Fruit fly (Drosophila melanogaster) whole organism, embryonic: ENCODE measurements around the gene Polr1F.

ENCODE experiments used
- Adf1 ChIP-seq: fragments of 200-800 bp; sonication (Bioruptor generic); IDR thresholded peaks from 2 replicates; pipeline ENCODE4 v1.3.6; 2022; ENCODE audit warnings: missing biosample characterization, missing genetic modification characterization
- BtbVII ChIP-seq: fragments of 200-800 bp; sonication (Bioruptor generic); optimal IDR thresholded peaks from 3 replicates; lab custom pipeline; 2017; ENCODE audit warnings: missing biosample characterization, mild to moderate bottlenecking, missing genetic modification characterization
- CG1024 ChIP-seq: fragments of 200-800 bp; sonication (Bioruptor generic); IDR thresholded peaks from 2 replicates; pipeline ENCODE4 v1.3.6; 2022; ENCODE audit warnings: missing biosample characterization, missing genetic modification characterization
- CG10462 ChIP-seq: fragments of 200-800 bp; sonication (Bioruptor generic); optimal IDR thresholded peaks from 2 replicates; lab custom pipeline; 2016; ENCODE audit warnings: missing biosample characterization, missing genetic modification characterization
- CG14710 ChIP-seq: fragments of 200-800 bp; sonication (Bioruptor generic); optimal IDR thresholded peaks from 3 replicates; lab custom pipeline; 2019; ENCODE audit warnings: missing biosample characterization, mild to moderate bottlenecking, missing genetic modification characterization, moderate library complexity
- CG16813 ChIP-seq: fragments of 200-800 bp; sonication (Bioruptor generic); IDR thresholded peaks from 3 replicates; pipeline ENCODE4 v1.3.6; 2022; ENCODE audit warnings: missing biosample characterization, missing genetic modification characterization; ENCODE audit not compliant: partially characterized antibody
- CG16815 ChIP-seq: fragments of 200-800 bp; sonication (Bioruptor generic); optimal IDR thresholded peaks from 3 replicates; lab custom pipeline; 2017; ENCODE audit warnings: missing biosample characterization, mild to moderate bottlenecking, missing genetic modification characterization
- CG17829 ChIP-seq: fragments of 200-800 bp; optimal IDR thresholded peaks from 2 replicates; lab custom pipeline; 2019; ENCODE audit warnings: missing biosample characterization, mild to moderate bottlenecking, missing genetic modification characterization, moderate library complexity
- CG17912 ChIP-seq: fragments of 200-800 bp; sonication (Bioruptor generic); optimal IDR thresholded peaks from 2 replicates; lab custom pipeline; 2018; ENCODE audit warnings: missing biosample characterization, mild to moderate bottlenecking, missing genetic modification characterization
- CG2116 ChIP-seq: fragments of 200-800 bp; sonication (Bioruptor generic); optimal IDR thresholded peaks from 3 replicates; lab custom pipeline; 2018; ENCODE audit warnings: missing biosample characterization, mild to moderate bottlenecking, missing genetic modification characterization
- CG2712 ChIP-seq: fragments of 200-800 bp; optimal IDR thresholded peaks from 3 replicates; lab custom pipeline; 2019; ENCODE audit warnings: missing biosample characterization, mild to moderate bottlenecking, missing genetic modification characterization, moderate library complexity
- CG2889 ChIP-seq: fragments of 200-800 bp; sonication (Bioruptor generic); IDR thresholded peaks from 3 replicates; pipeline ENCODE4 v1.3.6; 2022; ENCODE audit warnings: missing biosample characterization, missing genetic modification characterization
- CG32772 ChIP-seq: fragments of 200-800 bp; sonication (Bioruptor generic); IDR thresholded peaks from 2 replicates; pipeline ENCODE4 v1.3.6; 2022; ENCODE audit warnings: missing biosample characterization, missing genetic modification characterization
- CG3281 ChIP-seq: fragments of 200-800 bp; sonication (Bioruptor generic); optimal IDR thresholded peaks from 3 replicates; lab custom pipeline; 2017; ENCODE audit warnings: missing biosample characterization, mild to moderate bottlenecking, missing genetic modification characterization
- CG33557 ChIP-seq: fragments of 200-800 bp; sonication (Bioruptor generic); optimal IDR thresholded peaks from 2 replicates; lab custom pipeline; 2019; ENCODE audit warnings: missing biosample characterization, mild to moderate bottlenecking, missing genetic modification characterization, moderate library complexity
- CG34422 ChIP-seq: fragments of 200-800 bp; sonication (Bioruptor generic); IDR thresholded peaks from 3 replicates; pipeline ENCODE4 v1.3.6; 2022; ENCODE audit warnings: missing biosample characterization, missing genetic modification characterization
- CG4730 ChIP-seq: fragments of 200-800 bp; sonication (Bioruptor generic); IDR thresholded peaks from 2 replicates; pipeline ENCODE4 v1.3.6; 2022; ENCODE audit warnings: missing biosample characterization, missing genetic modification characterization
- CG7372 ChIP-seq: fragments of 200-800 bp; sonication (Bioruptor generic); IDR thresholded peaks from 2 replicates; pipeline ENCODE4 v1.3.6; 2022; ENCODE audit warnings: missing biosample characterization, missing genetic modification characterization
- CG7987 ChIP-seq: fragments of 200-800 bp; sonication (Bioruptor generic); optimal IDR thresholded peaks from 2 replicates; lab custom pipeline; 2018; ENCODE audit warnings: missing biosample characterization, mild to moderate bottlenecking, missing genetic modification characterization, moderate library complexity
- D ChIP-seq, 2 experiments: fragments of 200-800 bp in 1 of 2; fragments of >200 bp in 1 of 2; sonication (Bioruptor generic) in 1 of 2; optimal IDR thresholded peaks; 2 replicates in 1 of 2; 3 replicates in 1 of 2; lab custom pipeline; 2017; ENCODE audit warnings: mild to moderate bottlenecking in 1 of 2, missing biosample characterization in 1 of 2, missing genetic modification characterization in 1 of 2, missing genetic modification reagents in 1 of 2
- E2f1 ChIP-seq: fragments of 200-800 bp; sonication (Bioruptor generic); IDR thresholded peaks from 2 replicates; pipeline ENCODE4 v1.3.6; 2022; ENCODE audit warnings: missing biosample characterization, missing genetic modification characterization
- Eip74EF ChIP-seq, 2 experiments: fragments of 200-800 bp in 1 of 2; fragments of >200 bp in 1 of 2; sonication (Bioruptor generic) in 1 of 2; optimal IDR thresholded peaks; 2 replicates each; lab custom pipeline; 2017 to 2019; ENCODE audit warnings: missing biosample characterization in 2 of 2, missing genetic modification characterization in 2 of 2, mild to moderate bottlenecking in 1 of 2, moderate library complexity in 1 of 2
- Gsc ChIP-seq: fragments of 200-800 bp; sonication (Bioruptor generic); IDR thresholded peaks from 2 replicates; pipeline ENCODE4 v1.3.6; 2022; ENCODE audit warnings: missing biosample characterization, missing genetic modification characterization
- Gug ChIP-seq: fragments of 200-800 bp; sonication (Bioruptor generic); IDR thresholded peaks from 4 replicates; pipeline ENCODE4 v1.3.6; 2022; ENCODE audit warnings: missing biosample characterization, missing genetic modification characterization
- H15 ChIP-seq: fragments of 200-800 bp; sonication (Bioruptor generic); IDR thresholded peaks from 3 replicates; pipeline ENCODE4 v1.3.6; 2022; ENCODE audit warnings: missing biosample characterization, missing genetic modification characterization
- Med ChIP-seq: fragments of 200-800 bp; sonication (Bioruptor generic); peaks from one replicate; lab custom pipeline; 2016; ENCODE audit warnings: missing biosample characterization, missing genetic modification characterization, mild to moderate bottlenecking, inconsistent platforms, moderate library complexity
- NFAT ChIP-seq: fragments of 200-800 bp; sonication (Bioruptor generic); IDR thresholded peaks from 2 replicates; pipeline ENCODE4 v1.3.6; 2022; ENCODE audit warnings: missing biosample characterization, missing genetic modification characterization
- Neu2 ChIP-seq: fragments of 200-800 bp; sonication (Bioruptor generic); optimal IDR thresholded peaks from 3 replicates; lab custom pipeline; 2016; ENCODE audit warnings: missing biosample characterization, missing genetic modification characterization, borderline replicate concordance
- Scr ChIP-seq: fragments of 200-800 bp; sonication (Bioruptor generic); IDR thresholded peaks from 2 replicates; pipeline ENCODE4 v1.3.6; 2022; ENCODE audit warnings: missing biosample characterization, missing genetic modification characterization; ENCODE audit not compliant: partially characterized antibody
- Sin3A ChIP-seq: fragments of >200 bp; optimal IDR thresholded peaks from 2 replicates; lab custom pipeline; 2018
- Trl ChIP-seq, 3 experiments: fragments of >200 bp in 2 of 3; fragments of 200-800 bp in 1 of 3; sonication (Bioruptor generic) in 1 of 3; optimal IDR thresholded peaks; 2 replicates in 1 of 3; 3 replicates in 2 of 3; lab custom pipeline; 2016 to 2017; ENCODE audit warnings: missing biosample characterization in 1 of 3, missing genetic modification characterization in 1 of 3
- ase ChIP-seq: fragments of 200-800 bp; sonication (Bioruptor generic); IDR thresholded peaks from 3 replicates; pipeline ENCODE4 v1.3.6; 2022; ENCODE audit warnings: missing biosample characterization, missing genetic modification characterization
- bbx ChIP-seq: fragments of 200-800 bp; sonication (Bioruptor generic); IDR thresholded peaks from 2 replicates; pipeline ENCODE4 v1.3.6; 2022; ENCODE audit warnings: missing biosample characterization, missing genetic modification characterization; ENCODE audit not compliant: partially characterized antibody
- chm ChIP-seq: fragments of 200-800 bp; sonication (Bioruptor generic); IDR thresholded peaks from 2 replicates; pipeline ENCODE4 v1.3.6; 2022; ENCODE audit warnings: missing biosample characterization, missing genetic modification characterization
- chn ChIP-seq: fragments of 200-800 bp; sonication (Bioruptor generic); optimal IDR thresholded peaks from 2 replicates; lab custom pipeline; 2016; ENCODE audit warnings: missing biosample characterization, missing genetic modification characterization
- dysf ChIP-seq: fragments of 200-800 bp; sonication (Bioruptor generic); IDR thresholded peaks from 3 replicates; pipeline ENCODE4 v1.3.6; 2022; ENCODE audit warnings: missing biosample characterization, missing genetic modification characterization
- ftz-f1 ChIP-seq: fragments of 200-800 bp; sonication (Bioruptor generic); optimal IDR thresholded peaks from 2 replicates; lab custom pipeline; 2016; ENCODE audit warnings: missing biosample characterization, missing genetic modification characterization
- gro ChIP-seq: fragments of 200-800 bp; sonication (Bioruptor generic); optimal IDR thresholded peaks from 2 replicates; lab custom pipeline; 2016; ENCODE audit warnings: missing biosample characterization, missing genetic modification characterization
- hb ChIP-seq: fragments of 200-800 bp; sonication (Bioruptor generic); IDR thresholded peaks from 3 replicates; pipeline ENCODE4 v1.3.6; 2022; ENCODE audit warnings: missing biosample characterization, missing genetic modification characterization; ENCODE audit not compliant: partially characterized antibody
- insv ChIP-seq, 2 experiments: fragments of 200-800 bp; sonication (Bioruptor generic); optimal IDR thresholded peaks; 3 replicates each; lab custom pipeline; 2016 to 2018; ENCODE audit warnings: missing biosample characterization in 2 of 2, missing genetic modification characterization in 2 of 2
- jing ChIP-seq: fragments of 200-800 bp; sonication (Bioruptor generic); optimal IDR thresholded peaks from 2 replicates; lab custom pipeline; 2018; ENCODE audit warnings: missing biosample characterization, mild to moderate bottlenecking, missing genetic modification characterization
- kay ChIP-seq: fragments of 200-800 bp; sonication (Bioruptor generic); optimal IDR thresholded peaks from 2 replicates; lab custom pipeline; 2016; ENCODE audit warnings: missing biosample characterization, missing genetic modification characterization
- lilli ChIP-seq: fragments of 200-800 bp; sonication (Bioruptor generic); optimal IDR thresholded peaks from 3 replicates; lab custom pipeline; 2016; ENCODE audit warnings: missing biosample characterization, missing genetic modification characterization
- psq ChIP-seq: fragments of 200-800 bp; sonication (Bioruptor generic); optimal IDR thresholded peaks from 2 replicates; lab custom pipeline; 2017; ENCODE audit warnings: missing biosample characterization, missing genetic modification characterization
- sens ChIP-seq: fragments of 200-800 bp; sonication (Bioruptor generic); peaks from one replicate; lab custom pipeline; 2016; ENCODE audit warnings: missing biosample characterization, missing genetic modification characterization
- sima ChIP-seq: fragments of 200-800 bp; sonication (Bioruptor generic); optimal IDR thresholded peaks from 2 replicates; lab custom pipeline; 2016; ENCODE audit warnings: missing biosample characterization, missing genetic modification characterization
- stwl ChIP-seq: fragments of 200-800 bp; sonication (Bioruptor generic); optimal IDR thresholded peaks from 3 replicates; lab custom pipeline; 2018; ENCODE audit warnings: missing biosample characterization, mild to moderate bottlenecking, missing genetic modification characterization, moderate library complexity
- tna ChIP-seq: fragments of 200-800 bp; sonication (Bioruptor generic); IDR thresholded peaks from 2 replicates; pipeline ENCODE4 v1.3.6; 2022; ENCODE audit warnings: missing biosample characterization, missing genetic modification characterization; ENCODE audit not compliant: partially characterized antibody
- ttk ChIP-seq: fragments of 200-800 bp; sonication (Bioruptor generic); IDR thresholded peaks from 2 replicates; pipeline ENCODE4 v2.1.2; 2022; ENCODE audit warnings: missing biosample characterization, missing genetic modification characterization

The Polr1F gene

DNA sequence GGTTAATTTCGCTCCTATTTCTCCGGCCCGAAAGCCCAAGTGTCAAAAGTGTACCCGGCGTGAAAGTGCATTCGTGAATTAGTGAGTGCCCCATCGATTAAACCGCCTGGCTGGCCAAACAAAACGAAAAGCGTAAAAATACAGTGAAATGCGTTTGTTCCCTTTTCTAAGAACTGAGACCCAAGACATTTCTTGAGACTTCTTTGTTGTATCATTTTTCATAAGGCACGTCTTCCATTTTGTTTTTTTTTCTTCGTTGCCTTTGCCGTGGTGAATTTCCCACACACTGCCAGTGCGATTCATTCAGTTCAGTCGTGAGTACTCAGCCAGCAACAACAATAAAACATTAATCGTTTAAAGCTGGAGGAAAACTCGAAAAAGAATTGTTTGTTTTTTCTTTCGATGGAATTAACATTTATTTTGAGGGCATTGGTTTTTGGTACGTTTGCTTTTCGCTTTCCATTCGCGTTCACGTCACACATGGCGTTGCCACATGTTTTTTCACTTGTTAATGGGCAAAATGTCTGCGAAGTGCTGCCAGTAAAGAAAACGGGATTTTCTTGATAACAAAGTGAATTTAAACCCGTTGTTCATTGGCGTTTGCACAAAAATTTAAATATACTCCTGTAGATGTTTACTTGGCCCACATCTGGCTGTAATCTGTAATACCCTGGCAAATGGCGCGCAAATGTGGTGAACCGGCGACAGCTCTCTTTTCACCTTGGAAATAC is 13.9 kb upstream of the Polr1F start (continued):
- TF ChIP-seq bbx (GFP tag; lab: Robert Waterston, UW) = 0 out of 2 replicates have a peak, but pooled peaks have one; percentile 16
- no peak for TF ChIP-seq Gsc (GFP tag; lab: Robert Waterston, UW)
- TF ChIP-seq Trl (optimal IDR thresholded peaks at IDR 0.05; lab: Kevin White, UChicago) = no peak
- TF ChIP-seq Trl (GFP tag; optimal IDR thresholded peaks at IDR 0.05; lab: Kevin White, UChicago) = no peak
- peak; percentile 11 for TF ChIP-seq kay
- TF ChIP-seq CG2116 = no peak
- no peak for TF ChIP-seq hb (GFP tag; lab: Robert Waterston, UW)
- TF ChIP-seq E2f1 (GFP tag; lab: Robert Waterston, UW) = peak; percentile 35; the same call in 1 of the 2 replicates
- no peak for TF ChIP-seq H15 (GFP tag; lab: Robert Waterston, UW)
- no peak for TF ChIP-seq sima
- TF ChIP-seq Sin3A = peak; percentile 19
- TF ChIP-seq ftz-f1 (GFP tag; lab: Kevin White, UChicago) = peak; percentile 79
- TF ChIP-seq Neu2 (GFP tag; lab: Kevin White, UChicago) = no peak
- TF ChIP-seq dysf (GFP tag; lab: Robert Waterston, UW) = no peak
- no peak for TF ChIP-seq BtbVII
- peak; percentile 20 for TF ChIP-seq stwl (tag; lab: Kevin White, UChicago)
- peak; percentile 46 for TF ChIP-seq D (optimal IDR thresholded peaks at IDR 0.05; lab: Kevin White, UChicago)
- TF ChIP-seq D (GFP tag; optimal IDR thresholded peaks at IDR 0.05; lab: Kevin White, UChicago) = no peak
- TF ChIP-seq CG32772 (GFP tag; lab: Robert Waterston, UW) = peak; percentile 24; the same call in 1 of the 2 replicates
- TF ChIP-seq jing (GFP tag; lab: Kevin White, UChicago) = no peak
- peak; percentile 8 for TF ChIP-seq CG17829 (tag; lab: Kevin White, UChicago)
- TF ChIP-seq chm (GFP tag; lab: Robert Waterston, UW) = peak; percentile 2; the same call in 1 of the 2 replicates
- TF ChIP-seq NFAT (GFP tag; lab: Robert Waterston, UW) = no peak
- TF ChIP-seq Gug (GFP tag; lab: Robert Waterston, UW) = no peak
- no peak for TF ChIP-seq CG16813 (GFP tag; lab: Robert Waterston, UW)
- peak; percentile 29 for TF ChIP-seq CG3281
- no peak for TF ChIP-seq CG4730 (GFP tag; lab: Robert Waterston, UW)
- peak; percentile 88 for TF ChIP-seq sens
- TF ChIP-seq CG14710 (tag; lab: Kevin White, UChicago) = peak; percentile 5
- TF ChIP-seq lilli (GFP tag; lab: Kevin White, UChicago) = peak; percentile 37
- no peak for TF ChIP-seq CG10462 (GFP tag; lab: Kevin White, UChicago)
- TF ChIP-seq chn = peak; percentile 28
- 0 out of 2 replicates have a peak, but pooled peaks have one; percentile 3 for TF ChIP-seq Adf1 (GFP tag; lab: Robert Waterston, UW)
- TF ChIP-seq CG2889 (GFP tag; lab: Robert Waterston, UW) = no peak
- TF ChIP-seq CG33557 (GFP tag; lab: Kevin White, UChicago) = no peak
- TF ChIP-seq CG2712 = peak; percentile 13
- TF ChIP-seq Eip74EF (GFP tag; optimal IDR thresholded peaks at IDR 0.05; lab: Kevin White, UChicago) = no peak
- TF ChIP-seq ttk (GFP tag; lab: Robert Waterston, UW) = no peak
- peak; percentile 67 for TF ChIP-seq Med (GFP tag; lab: Kevin White, UChicago)
- TF ChIP-seq CG34422 (GFP tag; lab: Robert Waterston, UW) = peak; percentile 59; the same call in 1 of the 3 replicates
- TF ChIP-seq insv (GFP tag; optimal IDR thresholded peaks at IDR 0.05; lab: Kevin White, UChicago) = peak in 1 of 2 experiments; percentile 26
- TF ChIP-seq CG1024 (GFP tag; lab: Robert Waterston, UW) = no peak
- no peak for TF ChIP-seq tna (GFP tag; lab: Robert Waterston, UW)
- TF ChIP-seq CG7372 (GFP tag; lab: Robert Waterston, UW) = no peak
- TF ChIP-seq CG16815 (GFP tag; lab: Kevin White, UChicago) = no peak
- no peak for TF ChIP-seq CG17912 (GFP tag; lab: Kevin White, UChicago)
- TF ChIP-seq ase (GFP tag; lab: Robert Waterston, UW) = no peak
- TF ChIP-seq psq = peak; percentile 78
- no peak for TF ChIP-seq Scr (GFP tag; lab: Robert Waterston, UW)
- no peak for TF ChIP-seq CG7987 (GFP tag; lab: Kevin White, UChicago)
- TF ChIP-seq gro (GFP tag; lab: Kevin White, UChicago) = peak; percentile 34
